Fruit fly (Drosophila melanogaster): ENCODE data around the gene Ubc2.

The Ubc2 gene

dm6 chr2L:10800877-10801719 is 33.3 kb upstream of the Ubc2 start, which contains the start of gene CG31869 (continued):
- TF ChIP-seq vvl (GFP tag; IDR thresholded peaks at IDR 0.05) (peak; percentile 70), ranshi (GFP tag; IDR thresholded peaks at IDR 0.05) (0 out of 2 replicates have a peak, but pooled peaks have one; percentile 24), CG4282 (GFP tag; optimal IDR thresholded peaks at IDR 0.05) (no peak), Sox100B (GFP tag; optimal IDR thresholded peaks at IDR 0.05) (no peak), CG5180 (GFP tag; optimal IDR thresholded peaks at IDR 0.05) (peak; percentile 98), CG33213 (GFP tag; optimal IDR thresholded peaks at IDR 0.05) (no peak), CG1529 (GFP tag; optimal IDR thresholded peaks at IDR 0.05) (no peak), ERR (GFP tag; optimal IDR thresholded peaks at IDR 0.05) (no peak), Xrp1 (GFP tag; IDR thresholded peaks at IDR 0.05) (no peak), CG10274 (GFP tag; optimal IDR thresholded peaks at IDR 0.05) (no peak), tin (GFP tag; optimal IDR thresholded peaks at IDR 0.05) (no peak), Gsc (GFP tag; IDR thresholded peaks at IDR 0.05) (no peak), lmd (GFP tag; IDR thresholded peaks at IDR 0.05) (0 out of 2 replicates have a peak, but pooled peaks have one; percentile 33), CG18476 (GFP tag; optimal IDR thresholded peaks at IDR 0.05) (no peak), zf30C (GFP tag; optimal IDR thresholded peaks at IDR 0.05) (no peak), CG8944 (GFP tag; optimal IDR thresholded peaks at IDR 0.05) (no peak), Antp (GFP tag; optimal IDR thresholded peaks at IDR 0.05) (no peak), MESR4 (GFP tag; optimal IDR thresholded peaks at IDR 0.05) (no peak), eyg (GFP tag; optimal IDR thresholded peaks at IDR 0.05) (no peak), Eip74EF (GFP tag; optimal IDR thresholded peaks at IDR 0.05) (no peak), CG14441 (GFP tag; IDR thresholded peaks at IDR 0.05) (peak; percentile 65), seq (GFP tag; IDR thresholded peaks at IDR 0.05) (no peak), cas (GFP tag; IDR thresholded peaks at IDR 0.05) (no peak), CkIIα-i1 (GFP tag; IDR thresholded peaks at IDR 0.05) (no peak), CG1233 (GFP tag; optimal IDR thresholded peaks at IDR 0.05) (no peak), Side (GFP tag; optimal IDR thresholded peaks at IDR 0.05) (no peak), Scr (GFP tag; IDR thresholded peaks at IDR 0.05; ENCODE audit: partially characterized antibody) (no peak), Hey (tag; optimal IDR thresholded peaks at IDR 0.05) (no peak), CG10209 (GFP tag; optimal IDR thresholded peaks at IDR 0.05) (no peak), al (GFP tag; IDR thresholded peaks at IDR 0.05) (peak; percentile 26; the same call in 1 of the 2 replicates), CG17568 (GFP tag; optimal IDR thresholded peaks at IDR 0.05) (no peak), rib (GFP tag; IDR thresholded peaks at IDR 0.05) (no peak), Rfx (GFP tag; IDR thresholded peaks at IDR 0.05) (0 out of 2 replicates have a peak, but pooled peaks have one; percentile 31), Dp (GFP tag; optimal IDR thresholded peaks at IDR 0.05) (no peak), bigmax (GFP tag; optimal IDR thresholded peaks at IDR 0.05) (no peak), Max (GFP tag; optimal IDR thresholded peaks at IDR 0.05) (no peak), psq (GFP tag; optimal IDR thresholded peaks at IDR 0.05) (no peak), CG10979 (tag; optimal IDR thresholded peaks at IDR 0.05) (no peak), CG6654 (GFP tag; optimal IDR thresholded peaks at IDR 0.05) (no peak), da (GFP tag; optimal IDR thresholded peaks at IDR 0.05) (no peak), CG9437 (GFP tag; optimal IDR thresholded peaks at IDR 0.05) (no peak), CG1603 (tag; optimal IDR thresholded peaks at IDR 0.05) (no peak), bsh (GFP tag; optimal IDR thresholded peaks at IDR 0.05) (no peak), BtbVII (GFP tag; optimal IDR thresholded peaks at IDR 0.05) (no peak), CG9817 (tag; optimal IDR thresholded peaks at IDR 0.05) (no peak), CG3407 (GFP tag; optimal IDR thresholded peaks at IDR 0.05) (no peak), CG9876 (GFP tag; optimal IDR thresholded peaks at IDR 0.05) (no peak), CG1602 (GFP tag; optimal IDR thresholded peaks at IDR 0.05) (no peak), gro (GFP tag; optimal IDR thresholded peaks at IDR 0.05) (no peak), Sin3A (optimal IDR thresholded peaks at IDR 0.05) (no peak)

All from whole organism, embryonic.